Worm (Caenorhabditis elegans): ENCODE results near the gene C28A5.1.
A peak's percentile ranks its signal among the peaks of the same experiment; 100 is the strongest.

The C28A5.1 gene

DNA sequence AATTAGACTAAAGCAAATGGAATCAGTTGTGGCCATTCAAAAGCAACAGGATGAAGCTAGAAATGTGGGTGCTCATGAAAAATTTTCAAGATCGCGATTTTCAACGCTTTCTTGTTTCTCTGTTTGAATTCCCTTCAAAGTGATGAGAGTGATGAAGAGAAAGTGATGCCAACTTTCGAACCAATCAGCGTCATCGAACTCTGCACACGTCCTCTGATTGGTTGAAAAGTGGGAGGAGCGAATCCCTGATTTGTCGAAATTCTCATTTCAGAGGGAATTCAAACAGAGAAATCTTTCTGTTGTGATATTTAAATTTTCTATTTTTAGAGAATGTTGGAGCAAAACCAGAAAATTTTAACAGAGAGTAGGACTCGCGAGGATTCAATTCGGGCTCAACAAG is 52.0 kb downstream of the C28A5.1 start:
- TF ChIP-seq attf-4 (tag; optimal IDR thresholded peaks at IDR 0.05) (no peak), madf-5 (GFP tag; IDR thresholded peaks at IDR 0.05) (no peak), snpc-1.2 (GFP tag; IDR thresholded peaks at IDR 0.05) (no peak), hlh-11 (tag; optimal IDR thresholded peaks at IDR 0.05) (no peak), T20F7.1 (GFP tag; optimal IDR thresholded peaks at IDR 0.05) (no peak), aha-1 (tag) (peak; percentile 87)

DNA sequence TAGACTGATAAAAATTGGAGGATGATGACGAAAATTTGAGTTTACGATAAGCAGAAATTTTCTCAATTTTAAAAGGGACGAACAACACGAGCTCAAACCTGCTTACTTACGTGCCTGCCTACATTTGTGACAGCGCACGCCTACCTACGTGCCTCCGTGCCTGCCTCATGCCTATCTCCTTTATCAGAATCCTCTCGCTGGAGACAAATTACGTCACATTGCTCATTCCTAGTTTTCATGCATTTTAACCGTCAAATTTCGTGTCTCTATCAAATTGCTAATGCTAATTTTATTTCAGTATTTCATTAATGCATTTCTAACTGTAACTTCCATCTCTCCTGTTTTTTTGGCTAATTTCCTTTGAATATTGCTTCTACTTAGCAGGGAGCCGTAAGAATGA is 52.8 kb downstream of the C28A5.1 start, which contains the start of gene pals-27:
Gene pals-27 (plus strand): TSS at position 301 of the 400 bp plus-strand sequence.
- TF ChIP-seq nhr-48 (tag; optimal IDR thresholded peaks at IDR 0.05) (no peak), mdl-1 (tag; optimal IDR thresholded peaks at IDR 0.05) (no peak), vab-7 (GFP tag; IDR thresholded peaks at IDR 0.05) (no peak), attf-4 (tag; optimal IDR thresholded peaks at IDR 0.05) (no peak), pha-4 (GFP tag; IDR thresholded peaks at IDR 0.05) (no peak), pha-4 (tag; optimal IDR thresholded peaks at IDR 0.05) (no peak), sdz-12 (GFP tag; optimal IDR thresholded peaks at IDR 0.05) (no peak), nhr-11 (tag; optimal IDR thresholded peaks at IDR 0.05) (no peak), F37D6.2 (tag; optimal IDR thresholded peaks at IDR 0.05) (no peak)

DNA sequence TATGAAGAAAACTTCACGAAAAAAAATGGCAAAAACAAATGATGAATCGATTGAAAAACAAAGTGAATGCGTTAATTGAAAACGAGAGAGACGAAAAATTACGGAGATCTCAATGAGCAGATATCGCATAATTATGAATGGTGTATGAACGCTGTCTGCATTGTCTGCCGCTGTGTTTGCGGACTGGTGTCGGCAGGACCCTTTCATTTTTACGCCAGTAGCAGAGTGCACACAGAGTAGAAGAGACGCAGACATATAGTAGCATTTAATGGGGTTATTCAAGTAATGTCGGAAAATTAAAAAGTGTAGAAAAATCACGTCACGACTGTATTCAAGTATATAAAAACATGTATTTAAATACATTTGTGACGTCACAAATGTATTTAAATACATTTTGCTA is 53.3 kb downstream of the C28A5.1 start:
- TF ChIP-seq mes-2 (tag; optimal IDR thresholded peaks at IDR 0.05; ENCODE audit: poor library complexity, severe bottlenecking): peak; percentile 65
- TF ChIP-seq tra-1 (GFP tag; IDR thresholded peaks at IDR 0.05): no peak

DNA sequence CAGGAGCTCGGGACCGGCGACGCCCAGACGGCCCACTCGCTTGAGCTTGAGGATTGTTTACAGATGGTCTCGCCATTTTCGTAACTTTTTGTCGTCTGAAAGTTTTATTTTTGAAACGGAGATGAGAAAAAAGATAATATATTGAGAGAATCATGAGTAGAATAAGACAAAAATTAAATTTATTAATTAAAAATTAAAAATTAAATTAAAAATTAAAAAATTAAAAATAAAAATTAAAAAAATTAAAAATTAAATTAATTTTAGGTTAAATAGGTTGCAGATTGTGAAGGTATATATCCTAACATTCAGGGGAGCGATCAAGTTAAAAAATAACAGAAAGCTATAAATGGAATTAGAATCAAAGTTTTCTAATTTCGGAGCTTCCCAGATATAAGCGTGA is 54.4 kb downstream of the C28A5.1 start, which contains the start of gene B0284.3:
Gene B0284.3 (minus strand): TSS at position 101 of the 400 bp plus-strand sequence.
- TF ChIP-seq tra-1 (GFP tag; IDR thresholded peaks at IDR 0.05) (no peak), cey-2 (tag; optimal IDR thresholded peaks at IDR 0.05; ENCODE audit: borderline replicate concordance, insufficient read depth) (no peak), F49E8.2 (tag; optimal IDR thresholded peaks at IDR 0.05; ENCODE audit: borderline replicate concordance) (no peak), zfp-2 (tag; optimal IDR thresholded peaks at IDR 0.05) (no peak), nhr-102 (tag; optimal IDR thresholded peaks at IDR 0.05) (no peak), ztf-7 (tag; optimal IDR thresholded peaks at IDR 0.05) (no peak)

Measured in whole organism, L4 larva.